Fruit fly (Drosophila melanogaster) whole organism, adult: Measurements from ENCODE around the gene ttm50.

Source experiments
- CG11617 ChIP-seq: fragments of 200-800 bp; sonication (Bioruptor generic); optimal IDR thresholded peaks from 2 replicates; lab custom pipeline; 2017; ENCODE audit warnings: mild to moderate bottlenecking, missing biosample characterization, missing genetic modification reagents, missing genetic modification characterization
- CG14711 ChIP-seq: fragments of 200-800 bp; sonication (Bioruptor generic); optimal IDR thresholded peaks from 2 replicates; lab custom pipeline; 2018; ENCODE audit warnings: missing biosample characterization, mild to moderate bottlenecking, missing genetic modification characterization, moderate library complexity
- CG1620 ChIP-seq: fragments of 200-800 bp; sonication (Bioruptor generic); optimal IDR thresholded peaks from 2 replicates; lab custom pipeline; 2016; ENCODE audit warnings: missing biosample characterization, missing genetic modification characterization
- CG5204 ChIP-seq: fragments of 200-800 bp; sonication (Bioruptor generic); optimal IDR thresholded peaks from 2 replicates; lab custom pipeline; 2016; ENCODE audit warnings: missing biosample characterization, missing genetic modification characterization
- CG7101 ChIP-seq: fragments of 200-800 bp; sonication (Bioruptor generic); optimal IDR thresholded peaks from 2 replicates; lab custom pipeline; 2018; ENCODE audit warnings: missing biosample characterization, mild to moderate bottlenecking, missing genetic modification characterization, moderate library complexity
- Crg-1 ChIP-seq: fragments of 200-800 bp; sonication (Bioruptor generic); optimal IDR thresholded peaks from 2 replicates; lab custom pipeline; 2016; ENCODE audit warnings: missing biosample characterization, missing genetic modification characterization
- Hr96 ChIP-seq: fragments of 200-800 bp; sonication (Bioruptor generic); optimal IDR thresholded peaks from 2 replicates; lab custom pipeline; 2016; ENCODE audit warnings: missing biosample characterization, missing genetic modification characterization
- cic ChIP-seq: fragments of 200-800 bp; sonication (Bioruptor generic); optimal IDR thresholded peaks from 2 replicates; lab custom pipeline; 2017; ENCODE audit warnings: missing biosample characterization, mild to moderate bottlenecking, missing genetic modification characterization, moderate library complexity
- kay ChIP-seq: fragments of 200-800 bp; sonication (Bioruptor generic); peaks from one replicate; lab custom pipeline; 2016; ENCODE audit warnings: missing biosample characterization, missing genetic modification characterization, borderline replicate concordance
- pad ChIP-seq: fragments of 200-800 bp; sonication (Bioruptor generic); optimal IDR thresholded peaks from 3 replicates; lab custom pipeline; 2017; ENCODE audit warnings: missing biosample characterization, missing genetic modification characterization, mild to moderate bottlenecking, moderate library complexity, missing genetic modification reagents
- tj ChIP-seq: fragments of 200-800 bp; sonication (Bioruptor generic); optimal IDR thresholded peaks from 3 replicates; lab custom pipeline; 2017; ENCODE audit warnings: missing biosample characterization, mild to moderate bottlenecking, missing genetic modification characterization, moderate library complexity

- TF ChIP-seq kay (GFP tag; lab: Kevin White, UChicago), result no peak
- TF ChIP-seq cic (GFP tag; lab: Kevin White, UChicago), result no peak
- no peak for TF ChIP-seq CG7101 (tag; lab: Kevin White, UChicago)
- peak; percentile 12 for TF ChIP-seq tj
- no peak for TF ChIP-seq Hr96
- peak; percentile 34 for TF ChIP-seq pad (GFP tag; lab: Kevin White, UChicago)
- peak; percentile 15 for TF ChIP-seq CG14711 (tag; lab: Kevin White, UChicago)
- TF ChIP-seq Crg-1 (GFP tag; lab: Kevin White, UChicago), result peak; percentile 1
- peak; percentile 7 for TF ChIP-seq CG1620 (GFP tag; lab: Kevin White, UChicago)
- peak; percentile 29 for TF ChIP-seq CG11617 (GFP tag; lab: Kevin White, UChicago)
- no peak for TF ChIP-seq CG5204 (GFP tag; lab: Kevin White, UChicago)
Observed at dm6 chrX:2714730-2715129, 17.3 kb downstream of the ttm50 start.
